Worm (Caenorhabditis elegans) whole organism, L3 larva: ENCODE data around the gene lbp-8.

Experiments
- aly-2 ChIP-seq: fragments of 150-350 bp; optimal IDR thresholded peaks from 2 replicates; lab custom pipeline; 2014; ENCODE audit warnings: missing biosample characterization, missing genetic modification characterization
- ama-1 ChIP-seq: fragments of 150-350 bp; optimal IDR thresholded peaks from 2 replicates; lab custom pipeline; 2018
- ceh-16 ChIP-seq: sonication (generic microtip); optimal IDR thresholded peaks from 2 replicates; lab custom pipeline; 2017; ENCODE audit warnings: missing biosample characterization, missing genetic modification characterization
- ceh-28 ChIP-seq: fragments of 150-350 bp; optimal IDR thresholded peaks from 2 replicates; lab custom pipeline; 2014; ENCODE audit warnings: missing biosample characterization, missing genetic modification reagents, missing genetic modification characterization
- ceh-82 ChIP-seq: fragments of 150-350 bp; optimal IDR thresholded peaks from 2 replicates; lab custom pipeline; 2014; ENCODE audit warnings: missing biosample characterization, missing genetic modification characterization
- daf-12 ChIP-seq: fragments of 150-350 bp; optimal IDR thresholded peaks from 2 replicates; lab custom pipeline; 2014; ENCODE audit warnings: missing biosample characterization, missing genetic modification reagents, missing genetic modification characterization
- egl-27 ChIP-seq: sonication (generic microtip); optimal IDR thresholded peaks from 4 replicates; lab custom pipeline; 2017; ENCODE audit warnings: missing biosample characterization, missing genetic modification reagents, missing genetic modification characterization
- elt-1 ChIP-seq: fragments of 150-350 bp; optimal IDR thresholded peaks from 2 replicates; lab custom pipeline; 2014; ENCODE audit warnings: missing biosample characterization, missing genetic modification characterization
- elt-2 ChIP-seq: sonication (generic microtip); optimal IDR thresholded peaks from 2 replicates; lab custom pipeline; 2016; ENCODE audit warnings: missing genetic modification reagents, mild to moderate bottlenecking, missing genetic modification characterization, missing compliant biosample characterization
- elt-3 ChIP-seq, 3 experiments: fragments of 150-350 bp in 1 of 3; sonication (generic microtip) in 2 of 3; optimal IDR thresholded peaks; 2 replicates in 2 of 3; 4 replicates in 1 of 3; lab custom pipeline; 2014 to 2017; ENCODE audit warnings: missing biosample characterization in 3 of 3, missing genetic modification characterization in 3 of 3
- fkh-10 ChIP-seq: sonication (generic microtip); optimal IDR thresholded peaks from 2 replicates; lab custom pipeline; 2017; ENCODE audit warnings: missing biosample characterization, missing genetic modification reagents, missing genetic modification characterization
- fos-1 ChIP-seq: fragments of 150-350 bp; optimal IDR thresholded peaks from 2 replicates; lab custom pipeline; 2014; ENCODE audit warnings: missing biosample characterization, missing genetic modification characterization
- jun-1 ChIP-seq: fragments of 150-350 bp; optimal IDR thresholded peaks from 2 replicates; lab custom pipeline; 2014; ENCODE audit warnings: missing biosample characterization, missing genetic modification reagents, missing genetic modification characterization
- lin-39 ChIP-seq: fragments of 150-350 bp; optimal IDR thresholded peaks from 2 replicates; lab custom pipeline; 2018; ENCODE audit warnings: missing biosample characterization, missing genetic modification reagents, missing genetic modification characterization
- lsy-12 ChIP-seq: sonication (generic microtip); optimal IDR thresholded peaks from 2 replicates; lab custom pipeline; 2016; ENCODE audit warnings: mild to moderate bottlenecking, missing genetic modification characterization, missing compliant biosample characterization
- nfya-1 ChIP-seq: sonication (generic microtip); optimal IDR thresholded peaks from 2 replicates; lab custom pipeline; 2017; ENCODE audit warnings: missing genetic modification characterization, mild to moderate bottlenecking, missing compliant biosample characterization, antibody characterized with exemption, moderate library complexity; ENCODE audit not compliant: insufficient read depth
- nhr-11 ChIP-seq: fragments of 150-350 bp; optimal IDR thresholded peaks from 2 replicates; lab custom pipeline; 2014; ENCODE audit warnings: missing biosample characterization, missing genetic modification characterization
- nhr-12 ChIP-seq: fragments of 150-350 bp; optimal IDR thresholded peaks from 2 replicates; lab custom pipeline; 2014; ENCODE audit warnings: missing biosample characterization, missing genetic modification characterization
- nhr-23 ChIP-seq: fragments of 150-350 bp; optimal IDR thresholded peaks from 2 replicates; lab custom pipeline; 2014; ENCODE audit warnings: missing biosample characterization, missing genetic modification reagents, missing genetic modification characterization
- nhr-237 ChIP-seq: fragments of 150-350 bp; optimal IDR thresholded peaks from 2 replicates; lab custom pipeline; 2014; ENCODE audit warnings: missing biosample characterization, missing genetic modification characterization
- nhr-25 ChIP-seq: sonication (generic microtip); optimal IDR thresholded peaks from 2 replicates; lab custom pipeline; 2017; ENCODE audit warnings: missing biosample characterization, missing genetic modification characterization
- nhr-43 ChIP-seq: sonication (generic microtip); optimal IDR thresholded peaks from 2 replicates; lab custom pipeline; 2016; ENCODE audit warnings: mild to moderate bottlenecking, missing genetic modification characterization, missing compliant biosample characterization; ENCODE audit not compliant: poor library complexity, severe bottlenecking
- nhr-67 ChIP-seq: fragments of 150-350 bp; optimal IDR thresholded peaks from 2 replicates; lab custom pipeline; 2014; ENCODE audit warnings: missing biosample characterization, missing genetic modification characterization
- nhr-76 ChIP-seq: fragments of 150-350 bp; sonication (generic microtip); optimal IDR thresholded peaks from 5 replicates; lab custom pipeline; 2014; ENCODE audit warnings: missing biosample characterization, missing genetic modification characterization
- nhr-77 ChIP-seq: fragments of 150-350 bp; optimal IDR thresholded peaks from 2 replicates; lab custom pipeline; 2014; ENCODE audit warnings: missing biosample characterization, missing genetic modification characterization
- pha-4 ChIP-seq: fragments of 150-350 bp; optimal IDR thresholded peaks from 2 replicates; lab custom pipeline; 2014; ENCODE audit warnings: missing biosample characterization, missing genetic modification reagents, missing genetic modification characterization
- pqm-1 ChIP-seq: fragments of 150-350 bp; optimal IDR thresholded peaks from 2 replicates; lab custom pipeline; 2017; ENCODE audit warnings: missing biosample characterization, missing genetic modification characterization, inconsistent platforms
- skn-1 ChIP-seq: fragments of 150-350 bp; optimal IDR thresholded peaks from 2 replicates; lab custom pipeline; 2014; ENCODE audit warnings: missing biosample characterization, missing genetic modification characterization
- snpc-4 ChIP-seq: fragments of 150-350 bp; optimal IDR thresholded peaks from 2 replicates; lab custom pipeline; 2014; ENCODE audit warnings: missing biosample characterization, missing genetic modification characterization
- unc-39 ChIP-seq: sonication (generic microtip); optimal IDR thresholded peaks from 4 replicates; lab custom pipeline; 2017; ENCODE audit warnings: missing biosample characterization, missing genetic modification characterization
- zag-1 ChIP-seq: fragments of 150-350 bp; optimal IDR thresholded peaks from 2 replicates; lab custom pipeline; 2014; ENCODE audit warnings: missing biosample characterization, missing genetic modification characterization
- ztf-11 ChIP-seq: fragments of 150-350 bp; optimal IDR thresholded peaks from 2 replicates; lab custom pipeline; 2014; ENCODE audit warnings: missing biosample characterization, missing genetic modification characterization
- ztf-4 ChIP-seq: fragments of 150-350 bp; optimal IDR thresholded peaks from 2 replicates; lab custom pipeline; 2014; ENCODE audit warnings: missing biosample characterization, missing genetic modification characterization

Gene lbp-8

DNA sequence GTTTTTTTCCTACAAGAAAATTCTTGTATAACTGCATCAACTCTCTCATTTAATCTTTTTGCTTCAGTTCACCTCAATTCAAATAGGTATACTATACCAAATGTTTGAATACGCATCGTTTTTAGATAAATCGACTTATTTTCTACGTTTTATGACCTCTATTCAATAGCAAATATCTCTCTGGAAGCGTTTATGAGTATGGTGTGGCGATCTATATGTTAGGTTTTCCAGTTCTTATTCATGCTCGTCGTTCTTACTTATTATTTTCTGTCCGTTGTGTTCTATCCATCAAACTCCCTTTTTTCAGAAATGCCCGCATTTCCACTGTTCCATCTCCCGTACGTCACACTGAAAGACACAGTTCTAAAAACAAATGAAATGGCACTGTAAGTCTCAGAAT is 10.0 kb upstream of the lbp-8 start, which contains the start of gene T22G5.3:
T22G5.3 (plus strand) TSS at position 301 of the 400 bp plus-strand sequence.
- TF ChIP-seq ceh-82 (tag; lab: Kevin White, UChicago) (no peak), ama-1 (lab: Kevin White, UChicago) (no peak), pqm-1 (no peak), fos-1 (tag; lab: Kevin White, UChicago) (no peak), daf-12 (tag; lab: Kevin White, UChicago) (no peak), elt-1 (no peak), elt-2 (no peak), nhr-76 (tag; lab: Kevin White, UChicago) (no peak), snpc-4 (no peak), egl-27 (tag; lab: Kevin White, UChicago) (no peak)

DNA sequence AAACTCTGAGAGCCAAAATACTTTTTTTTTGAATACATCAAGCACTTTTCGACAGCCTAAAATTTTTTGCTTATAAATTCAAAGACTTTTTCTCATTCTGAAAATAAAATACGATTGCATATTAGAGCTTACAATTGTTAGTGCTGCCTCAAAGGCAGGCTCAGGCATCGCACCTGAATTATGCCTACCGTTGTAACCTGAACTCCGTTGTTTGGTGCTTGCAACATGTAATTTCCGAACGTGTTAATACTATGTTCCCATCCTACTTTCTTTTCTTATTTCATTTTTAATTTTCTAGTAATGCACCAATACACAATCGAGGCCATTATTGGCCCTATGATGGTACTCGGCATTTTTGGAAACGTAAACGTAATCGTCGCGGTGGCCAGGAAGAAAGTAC is 3.2 kb upstream of the lbp-8 start, which contains the start of gene srsx-19:
srsx-19 (plus strand) TSS at position 301 of the 400 bp plus-strand sequence.
- TF ChIP-seq zag-1 (tag; lab: Kevin White, UChicago), result no peak
- TF ChIP-seq nhr-76 (tag; lab: Kevin White, UChicago), result no peak
- no peak for TF ChIP-seq aly-2 (tag; lab: Kevin White, UChicago)
- no peak for TF ChIP-seq nfya-1
- no peak for TF ChIP-seq ztf-4 (tag; lab: Kevin White, UChicago)
- no peak for TF ChIP-seq lin-39 (tag; lab: Kevin White, UChicago)
- no peak for TF ChIP-seq jun-1 (tag; lab: Kevin White, UChicago)
- no peak for TF ChIP-seq nhr-12 (tag; lab: Kevin White, UChicago)
- TF ChIP-seq elt-3 (tag; optimal IDR thresholded peaks at IDR 0.05; lab: Kevin White, UChicago), result no peak
- TF ChIP-seq ztf-11 (tag; lab: Kevin White, UChicago), result no peak
- TF ChIP-seq pqm-1, result no peak
- no peak for TF ChIP-seq ceh-82 (tag; lab: Kevin White, UChicago)
- no peak for TF ChIP-seq nhr-67 (tag; lab: Kevin White, UChicago)
- no peak for TF ChIP-seq elt-2
- no peak for TF ChIP-seq skn-1
- no peak for TF ChIP-seq ceh-16 (tag; lab: Kevin White, UChicago)

DNA sequence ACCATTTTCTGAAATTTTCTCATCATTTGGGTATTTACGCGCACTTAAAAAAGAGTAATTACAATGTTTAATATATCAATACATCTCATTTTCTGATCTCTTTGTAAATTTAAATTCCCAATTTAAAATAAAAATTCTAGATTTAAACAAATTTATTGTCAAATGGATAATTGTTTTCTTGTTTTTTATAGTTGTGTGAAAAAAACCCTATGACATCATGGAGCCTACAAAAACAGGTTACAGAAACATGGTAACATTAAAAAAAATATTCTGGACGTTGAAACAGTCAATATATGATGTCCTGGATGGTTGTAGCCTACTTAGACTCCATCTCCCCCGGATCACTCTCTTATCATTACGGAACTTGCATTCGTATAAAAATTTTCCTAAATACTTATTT is 1.1 kb upstream of the lbp-8 start, which contains the start of gene spp-12:
spp-12 (plus strand) TSS at position 301 of the 400 bp plus-strand sequence.
- TF ChIP-seq nhr-77 (tag; lab: Kevin White, UChicago) (no peak), nhr-67 (tag; lab: Kevin White, UChicago) (no peak), lin-39 (tag; lab: Kevin White, UChicago) (no peak), nhr-43 (tag; lab: Kevin White, UChicago) (no peak), elt-2 (no peak), ama-1 (lab: Kevin White, UChicago) (no peak), nhr-23 (no peak), fkh-10 (GFP tag; lab: Kevin White, UChicago) (no peak), pha-4 (tag; lab: Kevin White, UChicago) (no peak), nfya-1 (no peak)
- TF ChIP-seq, all 47 proteins: peak for 0

ce11 chrV:13891489-13891888 is 916 bp downstream of the lbp-8 start:
- TF ChIP-seq daf-12 (tag; lab: Kevin White, UChicago) (no peak), elt-2 (peak; percentile 47), unc-39 (tag; lab: Kevin White, UChicago) (no peak), pqm-1 (peak; percentile 80), snpc-4 (no peak), nhr-25 (tag; lab: Kevin White, UChicago) (no peak), nhr-11 (tag; lab: Kevin White, UChicago) (no peak), lsy-12 (tag; lab: Kevin White, UChicago) (no peak), ceh-82 (tag; lab: Kevin White, UChicago) (no peak), nhr-67 (tag; lab: Kevin White, UChicago) (no peak), lin-39 (tag; lab: Kevin White, UChicago) (no peak), ceh-28 (tag; lab: Kevin White, UChicago) (no peak), nhr-237 (tag; lab: Kevin White, UChicago) (no peak), aly-2 (tag; lab: Kevin White, UChicago) (no peak), skn-1 (no peak)
